Fruit fly (Drosophila melanogaster): ENCODE results near the gene Hsc70-4.
A peak's percentile ranks its signal among the peaks of the same experiment; 100 is the strongest.

Hsc70-4 gene

DNA sequence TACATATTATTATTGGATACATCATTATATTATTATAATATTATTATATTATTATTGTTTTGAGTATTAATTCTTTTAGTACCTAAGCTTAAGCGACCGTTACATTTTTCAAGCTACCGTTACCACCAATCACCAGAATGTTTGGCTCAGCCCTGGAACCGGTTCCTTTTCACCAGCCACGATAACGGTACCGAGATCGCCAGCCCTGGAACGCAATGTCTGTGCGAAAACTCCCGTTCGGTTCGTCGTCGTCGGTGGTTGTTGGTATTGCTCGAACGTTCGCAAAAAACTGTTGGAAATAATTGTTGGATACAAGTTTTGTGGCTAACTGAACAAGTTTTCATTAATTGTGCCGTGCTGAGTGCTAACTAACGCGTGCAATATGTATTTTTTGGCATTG, 7.2 kb downstream of the Hsc70-4 start, which contains the start of gene CG42404:
CG42404 (plus strand) TSS at position 360 of the 400 bp plus-strand sequence.
- TF ChIP-seq fru (GFP tag; optimal IDR thresholded peaks at IDR 0.05) (no peak), Myc (optimal IDR thresholded peaks at IDR 0.05) (no peak), CrebA (GFP tag; optimal IDR thresholded peaks at IDR 0.05; ENCODE audit: borderline replicate concordance) (no peak), Dif (GFP tag; optimal IDR thresholded peaks at IDR 0.05; ENCODE audit: partially characterized antibody) (no peak), tai (GFP tag; optimal IDR thresholded peaks at IDR 0.05) (no peak), ey (GFP tag; optimal IDR thresholded peaks at IDR 0.05) (no peak), Hr78 (GFP tag; optimal IDR thresholded peaks at IDR 0.05) (no peak), Abd-B (GFP tag; optimal IDR thresholded peaks at IDR 0.05) (no peak)

DNA sequence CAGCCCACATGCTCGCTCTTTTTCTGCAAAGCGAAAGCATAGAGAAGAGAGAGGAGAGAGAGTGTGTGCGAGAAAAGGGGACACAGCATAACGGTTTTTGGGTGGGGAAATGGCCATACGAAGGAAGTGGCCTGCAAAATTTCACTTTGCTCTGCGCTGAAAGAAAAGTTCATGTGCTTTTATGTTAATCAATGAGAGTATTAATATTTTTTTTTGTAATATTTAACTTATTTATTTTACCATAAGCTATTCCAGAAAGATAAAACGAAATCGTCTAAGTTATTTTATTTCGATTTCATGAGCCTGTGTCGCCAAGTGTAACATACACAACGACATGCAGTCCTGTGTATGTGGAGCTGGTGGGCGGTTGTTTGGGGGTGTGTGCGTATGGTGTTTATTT, 8.0 kb downstream of the Hsc70-4 start:
- TF ChIP-seq fru (GFP tag; optimal IDR thresholded peaks at IDR 0.05) (peak; percentile 60), OdsH (GFP tag; optimal IDR thresholded peaks at IDR 0.05) (peak; percentile 55), Sp1 (GFP tag; optimal IDR thresholded peaks at IDR 0.05) (no peak), brk (GFP tag; optimal IDR thresholded peaks at IDR 0.05) (no peak), lola (GFP tag; optimal IDR thresholded peaks at IDR 0.05) (no peak), CrebA (GFP tag; optimal IDR thresholded peaks at IDR 0.05; ENCODE audit: borderline replicate concordance) (no peak), sv (GFP tag; optimal IDR thresholded peaks at IDR 0.05) (peak; percentile 30), Dfd (GFP tag; optimal IDR thresholded peaks at IDR 0.05) (no peak), HLH106 (tag; optimal IDR thresholded peaks at IDR 0.05) (peak; percentile 61), ey (GFP tag; optimal IDR thresholded peaks at IDR 0.05) (peak; percentile 37), dsf (GFP tag; optimal IDR thresholded peaks at IDR 0.05; ENCODE audit: borderline replicate concordance) (no peak), Hr78 (GFP tag; optimal IDR thresholded peaks at IDR 0.05) (no peak), Dif (GFP tag; optimal IDR thresholded peaks at IDR 0.05; ENCODE audit: partially characterized antibody) (peak; percentile 11), br (GFP tag; optimal IDR thresholded peaks at IDR 0.05) (peak; percentile 14), psq (GFP tag; optimal IDR thresholded peaks at IDR 0.05) (peak; percentile 61)

DNA sequence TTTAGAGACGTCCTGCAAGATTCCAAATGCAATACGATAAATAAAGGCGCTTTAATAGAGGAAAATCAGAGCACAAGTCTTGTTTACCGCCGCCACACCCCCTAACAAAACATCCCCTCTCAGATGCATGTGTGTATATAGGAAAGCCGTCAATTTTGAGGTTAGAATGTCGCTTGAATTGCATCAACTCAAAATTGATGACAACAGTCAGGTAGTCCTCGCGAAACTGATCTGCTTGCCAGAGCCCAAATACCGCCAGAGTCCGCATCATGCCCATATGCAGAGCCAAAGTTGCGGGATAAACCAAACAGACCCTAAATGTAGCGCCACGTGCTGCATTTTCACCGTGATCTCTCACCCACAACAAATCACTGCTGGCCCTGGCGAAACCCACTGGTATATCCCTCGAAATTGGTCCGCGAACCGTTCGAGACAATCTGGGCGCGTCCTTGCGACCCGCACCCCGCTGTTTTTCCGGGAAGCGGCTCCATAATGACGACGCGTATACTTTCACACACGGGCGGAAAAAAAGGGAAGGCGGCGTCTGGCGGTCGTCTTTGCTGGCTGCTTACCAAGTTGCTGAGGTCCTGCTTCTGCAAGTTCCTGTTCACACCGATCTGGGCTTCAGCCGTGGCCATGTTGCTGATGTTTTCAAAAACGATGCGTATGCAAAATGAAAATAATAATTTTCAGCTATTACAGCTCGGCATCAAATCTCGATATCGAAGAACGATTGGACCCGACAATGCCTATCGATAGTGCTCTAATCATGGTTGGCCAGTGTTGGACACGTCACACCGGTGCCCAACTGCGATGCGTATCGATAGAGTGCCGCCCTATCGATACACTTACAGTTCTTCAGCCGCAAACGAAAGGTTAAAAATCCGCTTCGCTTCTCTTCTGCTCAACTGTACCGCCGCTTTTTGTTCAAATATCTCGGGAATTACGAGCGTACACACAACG, 20.5 kb downstream of the Hsc70-4 start, which contains the start of the genes eIF2gamma and Set:
eIF2gamma (minus strand) TSS at position 749 of the 963 bp plus-strand sequence.
Set (plus strand) TSS at position 843 of the 963 bp plus-strand sequence.
- TF ChIP-seq jim (GFP tag; optimal IDR thresholded peaks at IDR 0.05), result peak; percentile 25
- peak; percentile 92 for TF ChIP-seq Hr83 (GFP tag; optimal IDR thresholded peaks at IDR 0.05; ENCODE audit: poor library complexity, severe bottlenecking)
- no peak for TF ChIP-seq fru (GFP tag; optimal IDR thresholded peaks at IDR 0.05)
- no peak for TF ChIP-seq pan (optimal IDR thresholded peaks at IDR 0.05)
- peak; percentile 21 for TF ChIP-seq OdsH (GFP tag; optimal IDR thresholded peaks at IDR 0.05)
- no peak for TF ChIP-seq dsf (GFP tag; optimal IDR thresholded peaks at IDR 0.05; ENCODE audit: borderline replicate concordance)
- TF ChIP-seq ey (GFP tag; optimal IDR thresholded peaks at IDR 0.05), result peak; percentile 42
- TF ChIP-seq psq (GFP tag; optimal IDR thresholded peaks at IDR 0.05), result peak; percentile 14
- TF ChIP-seq Dfd (GFP tag; optimal IDR thresholded peaks at IDR 0.05), result no peak
- no peak for TF ChIP-seq Hnf4 (GFP tag; optimal IDR thresholded peaks at IDR 0.05)
- TF ChIP-seq Rel (GFP tag; optimal IDR thresholded peaks at IDR 0.05), result no peak
- peak; percentile 54 for TF ChIP-seq Rel (tag; optimal IDR thresholded peaks at IDR 0.05)
- TF ChIP-seq Myc (optimal IDR thresholded peaks at IDR 0.05), result peak; percentile 10
- TF ChIP-seq CG9705 (GFP tag; optimal IDR thresholded peaks at IDR 0.05), result peak; percentile 3
- TF ChIP-seq Hr78 (GFP tag; optimal IDR thresholded peaks at IDR 0.05), result no peak
- peak; percentile 33 for TF ChIP-seq HLH106 (tag; optimal IDR thresholded peaks at IDR 0.05)
- no peak for TF ChIP-seq tai (GFP tag; optimal IDR thresholded peaks at IDR 0.05)

DNA sequence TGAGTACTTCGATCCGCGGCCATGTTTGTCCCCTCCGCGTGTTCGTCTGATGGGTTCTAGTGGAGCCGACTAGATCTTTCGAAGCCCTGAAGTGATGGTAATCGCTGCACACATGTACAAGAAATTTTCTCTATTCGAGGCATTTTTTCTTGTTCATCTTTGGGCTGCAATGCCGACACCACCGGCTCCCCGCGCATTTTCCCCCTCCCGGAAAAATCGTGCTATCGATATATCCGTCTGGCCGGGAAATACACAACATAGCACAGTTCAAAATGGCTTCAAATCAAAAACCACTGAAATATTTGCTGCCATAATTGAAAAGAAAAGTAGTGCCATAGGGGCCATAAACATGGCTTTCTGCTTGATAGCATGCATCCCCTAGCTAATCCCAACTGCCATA, 21.5 kb downstream of the Hsc70-4 start:
- TF ChIP-seq fru (GFP tag; optimal IDR thresholded peaks at IDR 0.05) (no peak), HLH106 (tag; optimal IDR thresholded peaks at IDR 0.05) (no peak), GATAd (GFP tag; optimal IDR thresholded peaks at IDR 0.05) (no peak), pan (optimal IDR thresholded peaks at IDR 0.05) (no peak), Myc (optimal IDR thresholded peaks at IDR 0.05) (no peak), CrebA (GFP tag; optimal IDR thresholded peaks at IDR 0.05; ENCODE audit: borderline replicate concordance) (no peak), h (GFP tag; optimal IDR thresholded peaks at IDR 0.05) (no peak), Vsx2 (GFP tag; optimal IDR thresholded peaks at IDR 0.05; ENCODE audit: partially characterized antibody) (no peak), OdsH (GFP tag; optimal IDR thresholded peaks at IDR 0.05) (no peak), psq (GFP tag; optimal IDR thresholded peaks at IDR 0.05) (no peak), dmrt93B (GFP tag; optimal IDR thresholded peaks at IDR 0.05) (no peak), Rel (GFP tag; optimal IDR thresholded peaks at IDR 0.05) (no peak), Rel (tag; optimal IDR thresholded peaks at IDR 0.05) (no peak), Jra (GFP tag; optimal IDR thresholded peaks at IDR 0.05) (no peak), dsf (GFP tag; optimal IDR thresholded peaks at IDR 0.05; ENCODE audit: borderline replicate concordance) (no peak), Dif (GFP tag; optimal IDR thresholded peaks at IDR 0.05; ENCODE audit: partially characterized antibody) (no peak)
